Worm (Caenorhabditis elegans) whole organism, mixed stage, embryonic: Measurements from ENCODE around the gene col-145.

Experiments used
- mep-1 ChIP-seq: fragments of 150-350 bp; optimal IDR thresholded peaks from 2 replicates; lab custom pipeline; 2017; ENCODE audit warnings: missing biosample characterization, missing genetic modification reagents, missing genetic modification characterization, inconsistent platforms
- mls-2 ChIP-seq: sonication (generic microtip); optimal IDR thresholded peaks from 2 replicates; lab custom pipeline; 2016; ENCODE audit warnings: mild to moderate bottlenecking, missing genetic modification characterization, moderate library complexity, missing compliant biosample characterization
- sptf-1 ChIP-seq: sonication (generic microtip); optimal IDR thresholded peaks from 2 replicates; lab custom pipeline; 2017; ENCODE audit warnings: mild to moderate bottlenecking, missing genetic modification characterization, moderate library complexity, missing compliant biosample characterization

ce11 chrV:9183718-9184441, 21.1 kb upstream of the col-145 start:
- TF ChIP-seq mls-2 (tag; lab: Kevin White, UChicago) (no peak), sptf-1 (tag; lab: Kevin White, UChicago) (no peak), mep-1 (tag; lab: Kevin White, UChicago) (no peak)
